Fruit fly (Drosophila melanogaster) whole organism, embryonic: Measurements from ENCODE around the gene CG31021.

ENCODE experiments used
- Abd-B ChIP-seq: fragments of 200-800 bp; sonication (Bioruptor generic); optimal IDR thresholded peaks from 2 replicates; lab custom pipeline; 2018; ENCODE audit warnings: missing biosample characterization, mild to moderate bottlenecking, missing genetic modification characterization, moderate library complexity
- Antp ChIP-seq: fragments of 200-800 bp; sonication (Bioruptor generic); optimal IDR thresholded peaks from 3 replicates; lab custom pipeline; 2016; ENCODE audit warnings: missing biosample characterization, missing genetic modification characterization
- Asciz ChIP-seq: fragments of 200-800 bp; sonication (Bioruptor generic); optimal IDR thresholded peaks from 2 replicates; lab custom pipeline; 2017; ENCODE audit warnings: missing biosample characterization, mild to moderate bottlenecking, missing genetic modification characterization, missing genetic modification reagents
- CG1024 ChIP-seq: fragments of 200-800 bp; sonication (Bioruptor generic); IDR thresholded peaks from 2 replicates; pipeline ENCODE4 v1.3.6; 2022; ENCODE audit warnings: missing biosample characterization, missing genetic modification characterization
- CG10431 ChIP-seq: fragments of 200-800 bp; sonication (Bioruptor generic); optimal IDR thresholded peaks from 3 replicates; lab custom pipeline; 2018; ENCODE audit warnings: missing biosample characterization, mild to moderate bottlenecking, missing genetic modification characterization
- CG10979 ChIP-seq: fragments of 200-800 bp; sonication (Bioruptor generic); optimal IDR thresholded peaks from 2 replicates; lab custom pipeline; 2018; ENCODE audit warnings: missing biosample characterization, mild to moderate bottlenecking, missing genetic modification characterization, moderate library complexity
- CG11456 ChIP-seq: fragments of 200-800 bp; sonication (Bioruptor generic); IDR thresholded peaks from 3 replicates; pipeline ENCODE4 v1.3.6; 2022; ENCODE audit warnings: missing biosample characterization, missing genetic modification characterization
- CG11695 ChIP-seq: fragments of 200-800 bp; sonication (Bioruptor generic); IDR thresholded peaks from 3 replicates; pipeline ENCODE4 v1.3.6; 2022; ENCODE audit warnings: missing biosample characterization, missing genetic modification characterization
- CG12659 ChIP-seq: fragments of 200-800 bp; sonication (Bioruptor generic); optimal IDR thresholded peaks from 3 replicates; lab custom pipeline; 2017; ENCODE audit warnings: mild to moderate bottlenecking, missing biosample characterization, missing genetic modification reagents, missing genetic modification characterization
- CG13775 ChIP-seq: fragments of 200-800 bp; sonication (Bioruptor generic); optimal IDR thresholded peaks from 3 replicates; lab custom pipeline; 2017; ENCODE audit warnings: missing biosample characterization, mild to moderate bottlenecking, missing genetic modification characterization
- CG14965 ChIP-seq: fragments of 200-800 bp; sonication (Bioruptor generic); optimal IDR thresholded peaks from 2 replicates; lab custom pipeline; 2016; ENCODE audit warnings: missing biosample characterization, missing genetic modification characterization, borderline replicate concordance
- CG15269 ChIP-seq: fragments of 200-800 bp; sonication (Bioruptor generic); optimal IDR thresholded peaks from 2 replicates; lab custom pipeline; 2018; ENCODE audit warnings: missing biosample characterization, mild to moderate bottlenecking, missing genetic modification characterization, moderate library complexity
- CG15514 ChIP-seq: fragments of 200-800 bp; sonication (Bioruptor generic); optimal IDR thresholded peaks from 3 replicates; lab custom pipeline; 2017; ENCODE audit warnings: missing biosample characterization, missing genetic modification characterization, mild to moderate bottlenecking, moderate library complexity, missing genetic modification reagents
- CG15601 ChIP-seq: fragments of 200-800 bp; sonication (Bioruptor generic); optimal IDR thresholded peaks from 3 replicates; lab custom pipeline; 2019; ENCODE audit warnings: missing biosample characterization, mild to moderate bottlenecking, missing genetic modification characterization, moderate library complexity
- CG18262 ChIP-seq: fragments of 200-800 bp; optimal IDR thresholded peaks from 3 replicates; lab custom pipeline; 2019; ENCODE audit warnings: missing biosample characterization, mild to moderate bottlenecking, missing genetic modification characterization, moderate library complexity
- CG2199 ChIP-seq: fragments of 200-800 bp; sonication (Bioruptor generic); IDR thresholded peaks from 3 replicates; pipeline ENCODE4 v1.3.6; 2022; ENCODE audit warnings: missing biosample characterization, missing genetic modification characterization
- CG30020 ChIP-seq: fragments of 200-800 bp; optimal IDR thresholded peaks from 2 replicates; lab custom pipeline; 2019; ENCODE audit warnings: missing biosample characterization, mild to moderate bottlenecking, missing genetic modification characterization, moderate library complexity
- CG30431 ChIP-seq: fragments of 200-800 bp; sonication (Bioruptor generic); optimal IDR thresholded peaks from 2 replicates; lab custom pipeline; 2017; ENCODE audit warnings: missing biosample characterization, missing genetic modification characterization
- CG31365 ChIP-seq: fragments of 200-800 bp; sonication (Bioruptor generic); optimal IDR thresholded peaks from 2 replicates; lab custom pipeline; 2018; ENCODE audit warnings: missing biosample characterization, mild to moderate bottlenecking, missing genetic modification characterization
- CG31441 ChIP-seq: fragments of 200-800 bp; sonication (Bioruptor generic); IDR thresholded peaks from 2 replicates; pipeline ENCODE4 v1.3.6; 2022; ENCODE audit warnings: missing biosample characterization, missing genetic modification characterization
- CG32767 ChIP-seq: fragments of 200-800 bp; sonication (Bioruptor generic); IDR thresholded peaks from 2 replicates; pipeline ENCODE4 v1.3.6; 2022; ENCODE audit warnings: missing biosample characterization, missing genetic modification characterization
- CG32772 ChIP-seq: fragments of 200-800 bp; sonication (Bioruptor generic); IDR thresholded peaks from 2 replicates; pipeline ENCODE4 v1.3.6; 2022; ENCODE audit warnings: missing biosample characterization, missing genetic modification characterization
- CG3838 ChIP-seq: fragments of 200-800 bp; sonication (Bioruptor generic); optimal IDR thresholded peaks from 3 replicates; lab custom pipeline; 2016; ENCODE audit warnings: missing biosample characterization, missing genetic modification characterization
- CG6272 ChIP-seq: fragments of 200-800 bp; sonication (Bioruptor generic); IDR thresholded peaks from 2 replicates; pipeline ENCODE4 v1.3.6; 2022; ENCODE audit warnings: missing biosample characterization, missing genetic modification characterization
- CG6813 ChIP-seq: fragments of 200-800 bp; sonication (Bioruptor generic); optimal IDR thresholded peaks from 2 replicates; lab custom pipeline; 2017; ENCODE audit warnings: missing biosample characterization, missing genetic modification characterization, mild to moderate bottlenecking, moderate library complexity, missing genetic modification reagents
- CG7372 ChIP-seq: fragments of 200-800 bp; sonication (Bioruptor generic); IDR thresholded peaks from 2 replicates; pipeline ENCODE4 v1.3.6; 2022; ENCODE audit warnings: missing biosample characterization, missing genetic modification characterization
- CG8089 ChIP-seq: fragments of 200-800 bp; sonication (Bioruptor generic); optimal IDR thresholded peaks from 3 replicates; lab custom pipeline; 2016; ENCODE audit warnings: missing biosample characterization, missing genetic modification characterization
- CG9797 ChIP-seq: fragments of 200-800 bp; sonication (Bioruptor generic); optimal IDR thresholded peaks from 3 replicates; lab custom pipeline; 2018; ENCODE audit warnings: missing biosample characterization, mild to moderate bottlenecking, missing genetic modification characterization
- Dll ChIP-seq: fragments of 200-800 bp; sonication (Bioruptor generic); IDR thresholded peaks from 4 replicates; pipeline ENCODE4 v1.3.6; 2022; ENCODE audit warnings: missing biosample characterization, missing genetic modification characterization; ENCODE audit not compliant: partially characterized antibody
- Doc3 ChIP-seq: fragments of 200-800 bp; sonication (Bioruptor generic); IDR thresholded peaks from 3 replicates; pipeline ENCODE4 v1.3.6; 2022; ENCODE audit warnings: missing biosample characterization, missing genetic modification characterization; ENCODE audit not compliant: partially characterized antibody
- E2f2 ChIP-seq: fragments of 200-800 bp; sonication (Bioruptor generic); IDR thresholded peaks from 2 replicates; pipeline ENCODE4 v1.3.6; 2022; ENCODE audit warnings: missing biosample characterization, missing genetic modification characterization
- Gsc ChIP-seq: fragments of 200-800 bp; sonication (Bioruptor generic); IDR thresholded peaks from 2 replicates; pipeline ENCODE4 v1.3.6; 2022; ENCODE audit warnings: missing biosample characterization, missing genetic modification characterization
- HLH54F ChIP-seq: fragments of 200-800 bp; sonication (Bioruptor generic); optimal IDR thresholded peaks from 3 replicates; lab custom pipeline; 2016; ENCODE audit warnings: missing biosample characterization, missing genetic modification characterization
- Hr51 ChIP-seq, 2 experiments: fragments of 200-800 bp; sonication (Bioruptor generic); optimal IDR thresholded peaks; 2 replicates in 1 of 2; 3 replicates in 1 of 2; lab custom pipeline; 2016 to 2018; ENCODE audit warnings: missing biosample characterization in 2 of 2, missing genetic modification characterization in 2 of 2, mild to moderate bottlenecking in 1 of 2, moderate library complexity in 1 of 2
- NC2β ChIP-seq: fragments of 200-800 bp; sonication (Bioruptor generic); optimal IDR thresholded peaks from 2 replicates; lab custom pipeline; 2016; ENCODE audit warnings: missing biosample characterization, missing genetic modification characterization
- NfI ChIP-seq: fragments of 200-800 bp; sonication (Bioruptor generic); optimal IDR thresholded peaks from 3 replicates; lab custom pipeline; 2018; ENCODE audit warnings: missing biosample characterization, mild to moderate bottlenecking, missing genetic modification characterization, moderate library complexity
- PHDP ChIP-seq: fragments of 200-800 bp; sonication (Bioruptor generic); optimal IDR thresholded peaks from 3 replicates; lab custom pipeline; 2018; ENCODE audit warnings: missing biosample characterization, mild to moderate bottlenecking, missing genetic modification characterization, moderate library complexity
- Ssrp ChIP-seq: fragments of 200-800 bp; sonication (Bioruptor generic); optimal IDR thresholded peaks from 2 replicates; lab custom pipeline; 2018; ENCODE audit warnings: missing biosample characterization, mild to moderate bottlenecking, missing genetic modification characterization, moderate library complexity
- al ChIP-seq: fragments of 200-800 bp; sonication (Bioruptor generic); IDR thresholded peaks from 2 replicates; pipeline ENCODE4 v1.3.6; 2022; ENCODE audit warnings: missing biosample characterization, missing genetic modification characterization
- mirr ChIP-seq: fragments of 200-800 bp; sonication (Bioruptor generic); optimal IDR thresholded peaks from 3 replicates; lab custom pipeline; 2018; ENCODE audit warnings: missing biosample characterization, mild to moderate bottlenecking, missing genetic modification characterization
- mld ChIP-seq: fragments of 200-800 bp; sonication (Bioruptor generic); IDR thresholded peaks from 3 replicates; pipeline ENCODE4 v1.3.6; 2022; ENCODE audit warnings: missing biosample characterization, missing genetic modification characterization; ENCODE audit not compliant: partially characterized antibody
- pfk ChIP-seq: fragments of 200-800 bp; sonication (Bioruptor generic); optimal IDR thresholded peaks from 2 replicates; lab custom pipeline; 2018; ENCODE audit warnings: missing biosample characterization, mild to moderate bottlenecking, missing genetic modification characterization, moderate library complexity
- phol ChIP-seq: fragments of 200-800 bp; sonication (Bioruptor generic); optimal IDR thresholded peaks from 3 replicates; lab custom pipeline; 2018; ENCODE audit warnings: missing biosample characterization, mild to moderate bottlenecking, missing genetic modification characterization, moderate library complexity
- pros ChIP-seq: fragments of 200-800 bp; sonication (Bioruptor generic); optimal IDR thresholded peaks from 3 replicates; lab custom pipeline; 2019; ENCODE audit warnings: missing biosample characterization, mild to moderate bottlenecking, missing genetic modification characterization, moderate library complexity
- ro ChIP-seq: fragments of 200-800 bp; sonication (Bioruptor generic); IDR thresholded peaks from 2 replicates; pipeline ENCODE4 v1.3.6; 2022; ENCODE audit warnings: missing biosample characterization, missing genetic modification characterization
- scrt ChIP-seq: fragments of 200-800 bp; sonication (Bioruptor generic); optimal IDR thresholded peaks from 2 replicates; lab custom pipeline; 2018; ENCODE audit warnings: missing biosample characterization, mild to moderate bottlenecking, missing genetic modification characterization, moderate library complexity
- sens ChIP-seq: fragments of 200-800 bp; sonication (Bioruptor generic); peaks from one replicate; lab custom pipeline; 2016; ENCODE audit warnings: missing biosample characterization, missing genetic modification characterization
- sqz ChIP-seq: fragments of 200-800 bp; sonication (Bioruptor generic); optimal IDR thresholded peaks from 3 replicates; lab custom pipeline; 2018; ENCODE audit warnings: missing biosample characterization, mild to moderate bottlenecking, missing genetic modification characterization
- wdn ChIP-seq: fragments of 200-800 bp; sonication (Bioruptor generic); IDR thresholded peaks from 2 replicates; pipeline ENCODE4 v1.3.6; 2022; ENCODE audit warnings: missing biosample characterization, missing genetic modification characterization

The CG31021 gene

DNA sequence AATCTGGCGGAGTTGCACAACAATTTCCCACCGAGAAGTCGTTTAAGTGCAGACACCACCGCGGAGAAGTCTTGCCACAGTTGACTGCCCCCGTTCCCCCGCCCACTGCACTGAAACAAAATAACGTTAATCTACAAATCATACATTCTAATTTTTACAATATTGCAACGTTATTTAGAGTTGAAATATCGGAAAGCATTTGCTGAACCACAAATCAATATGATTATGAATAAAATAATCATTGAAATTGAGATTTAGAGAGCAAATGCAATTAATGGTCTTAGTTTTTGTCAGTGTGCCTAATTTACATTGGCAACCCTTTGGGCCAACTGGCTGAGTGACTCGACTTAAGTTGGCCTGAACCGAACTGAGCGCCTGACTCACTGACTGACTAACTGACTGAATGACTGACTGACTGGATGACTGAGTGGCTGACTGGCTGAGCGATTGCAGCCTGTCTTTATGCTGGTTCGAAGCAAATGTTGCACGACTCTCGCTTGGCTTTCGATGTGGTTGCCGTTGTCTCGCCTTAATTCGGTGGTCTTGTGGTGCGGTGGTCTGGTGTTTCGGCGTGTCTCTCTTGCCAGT lies 31.4 kb upstream of the CG31021 start (continued):
- TF ChIP-seq CG15601 (tag; lab: Kevin White, UChicago) (peak; percentile 82), Dll (no peak), NC2β (GFP tag; lab: Kevin White, UChicago) (peak; percentile 62), CG11695 (GFP tag; lab: Robert Waterston, UW) (peak; percentile 78), CG9797 (no peak), CG32767 (GFP tag; lab: Robert Waterston, UW) (peak; percentile 76), Ssrp (tag; lab: Kevin White, UChicago) (peak; percentile 84), CG18262 (tag; lab: Kevin White, UChicago) (peak; percentile 86), scrt (GFP tag; lab: Kevin White, UChicago) (no peak), CG10431 (GFP tag; lab: Kevin White, UChicago) (peak; percentile 35), CG30431 (peak; percentile 38), E2f2 (peak; percentile 47), Asciz (peak; percentile 78), wdn (0 out of 2 replicates have a peak, but pooled peaks have one; percentile 13), CG11456 (GFP tag; lab: Robert Waterston, UW) (peak; percentile 72; the same call in 2 of the 3 replicates), Antp (GFP tag; lab: Kevin White, UChicago) (peak; percentile 52), CG2199 (GFP tag; lab: Robert Waterston, UW) (peak; percentile 61; the same call in 1 of the 3 replicates), Abd-B (peak; percentile 58), CG7372 (GFP tag; lab: Robert Waterston, UW) (peak; percentile 59), CG14965 (no peak), pros (peak; percentile 76), CG8089 (GFP tag; lab: Kevin White, UChicago) (peak; percentile 51), CG12659 (GFP tag; lab: Kevin White, UChicago) (peak; percentile 56), Gsc (0 out of 2 replicates have a peak, but pooled peaks have one; percentile 23), CG6813 (GFP tag; lab: Kevin White, UChicago) (peak; percentile 51), ro (GFP tag; lab: Robert Waterston, UW) (peak; percentile 46; the same call in 1 of the 2 replicates), sqz (no peak), phol (peak; percentile 87), PHDP (tag; lab: Kevin White, UChicago) (peak; percentile 86), CG13775 (GFP tag; lab: Kevin White, UChicago) (peak; percentile 57), HLH54F (GFP tag; lab: Kevin White, UChicago) (peak; percentile 5), CG31365 (tag; lab: Kevin White, UChicago) (peak; percentile 48), CG3838 (peak; percentile 1), CG15269 (peak; percentile 86), sens (GFP tag; lab: Kevin White, UChicago) (peak; percentile 96), pfk (no peak), CG31441 (GFP tag; lab: Robert Waterston, UW) (peak; percentile 93), Hr51 (GFP tag; optimal IDR thresholded peaks at IDR 0.05; lab: Kevin White, UChicago) (peak; percentile 19 to 88), Doc3 (GFP tag; lab: Robert Waterston, UW) (no peak), NfI (GFP tag; lab: Kevin White, UChicago) (peak; percentile 72), mirr (no peak), CG32772 (peak; percentile 78), CG15514 (GFP tag; lab: Kevin White, UChicago) (peak; percentile 31), mld (no peak), al (GFP tag; lab: Robert Waterston, UW) (no peak), CG10979 (tag; lab: Kevin White, UChicago) (peak; percentile 87), CG1024 (GFP tag; lab: Robert Waterston, UW) (peak; percentile 71), CG6272 (GFP tag; lab: Robert Waterston, UW) (peak; percentile 57), CG30020 (tag; lab: Kevin White, UChicago) (no peak)
